Worm (Caenorhabditis elegans) whole organism, L1 larva: ENCODE results near the gene sma-2.

Experiments
- C16A3.4 ChIP-seq: fragments of 150-350 bp; optimal IDR thresholded peaks from 2 replicates; lab custom pipeline; 2014; ENCODE audit warnings: missing biosample characterization, missing genetic modification characterization
- alr-1 ChIP-seq: fragments of 200-800 bp; sonication (Bioruptor generic); optimal IDR thresholded peaks from 2 replicates; lab custom pipeline; 2018; ENCODE audit warnings: borderline replicate concordance, mild to moderate bottlenecking, missing genetic modification characterization, missing compliant biosample characterization
- aly-2 ChIP-seq: fragments of 150-350 bp; optimal IDR thresholded peaks from 2 replicates; lab custom pipeline; 2014; ENCODE audit warnings: missing biosample characterization, missing genetic modification characterization
- ama-1 ChIP-seq: fragments of 150-350 bp; optimal IDR thresholded peaks from 2 replicates; lab custom pipeline; 2014
- blmp-1 ChIP-seq: fragments of 150-350 bp; optimal IDR thresholded peaks from 2 replicates; lab custom pipeline; 2014; ENCODE audit warnings: missing biosample characterization, missing genetic modification characterization
- ceh-8 ChIP-seq: fragments of 200-800 bp; sonication (Bioruptor generic); optimal IDR thresholded peaks from 2 replicates; lab custom pipeline; 2018; ENCODE audit warnings: mild to moderate bottlenecking, missing genetic modification characterization, moderate library complexity, missing compliant biosample characterization
- ceh-82 ChIP-seq, 3 experiments: fragments of 150-350 bp in 1 of 3; sonication (generic microtip) in 2 of 3; optimal IDR thresholded peaks; 2 replicates each; lab custom pipeline; 2014 to 2017; ENCODE audit warnings: missing biosample characterization in 3 of 3, missing genetic modification characterization in 3 of 3
- ceh-88 ChIP-seq: fragments of 200-800 bp; sonication (Bioruptor generic); IDR thresholded peaks from 2 replicates; pipeline ENCODE4 v1.3.6; 2022; ENCODE audit warnings: missing genetic modification characterization, missing compliant biosample characterization
- ceh-90 ChIP-seq: sonication (generic microtip); optimal IDR thresholded peaks from 2 replicates; lab custom pipeline; 2016; ENCODE audit warnings: missing genetic modification characterization, missing compliant biosample characterization
- dpl-1 ChIP-seq, 3 experiments: fragments of 150-350 bp in 2 of 3; sonication (generic microtip) in 1 of 3; optimal IDR thresholded peaks; 2 replicates each; lab custom pipeline; 2014 to 2017; ENCODE audit warnings: missing biosample characterization in 3 of 3, missing genetic modification characterization in 3 of 3, missing genetic modification reagents in 3 of 3
- efl-1 ChIP-seq, 4 experiments: fragments of 150-350 bp; optimal IDR thresholded peaks in 3 of 4; peaks in 1 of 4; 1 replicate in 1 of 4; 2 replicates in 3 of 4; lab custom pipeline; 2014; ENCODE audit warnings: missing biosample characterization in 2 of 4, missing genetic modification characterization in 2 of 4, missing genetic modification reagents in 2 of 4
- efl-3 ChIP-seq: fragments of 200-800 bp; sonication (Bioruptor generic); optimal IDR thresholded peaks from 2 replicates; lab custom pipeline; 2018; ENCODE audit warnings: mild to moderate bottlenecking, missing genetic modification characterization, missing compliant biosample characterization
- egl-27 ChIP-seq, 2 experiments: fragments of 150-350 bp in 1 of 2; sonication (generic microtip); optimal IDR thresholded peaks; 3 replicates each; lab custom pipeline; 2017 to 2018; ENCODE audit warnings: missing biosample characterization in 2 of 2, missing genetic modification characterization in 2 of 2, missing genetic modification reagents in 2 of 2
- elt-3 ChIP-seq, 6 experiments: fragments of 150-350 bp in 1 of 6; sonication (generic microtip); optimal IDR thresholded peaks; 2 replicates each; lab custom pipeline; 2017 to 2018; ENCODE audit warnings: missing biosample characterization in 6 of 6, missing genetic modification characterization in 6 of 6, inconsistent platforms in 1 of 6
- fkh-10 ChIP-seq: sonication (generic microtip); optimal IDR thresholded peaks from 2 replicates; lab custom pipeline; 2017; ENCODE audit warnings: missing biosample characterization, missing genetic modification reagents, missing genetic modification characterization
- fkh-4 ChIP-seq: sonication (generic microtip); optimal IDR thresholded peaks from 2 replicates; lab custom pipeline; 2016; ENCODE audit warnings: missing compliant biosample characterization, missing genetic modification characterization, borderline replicate concordance
- fos-1 ChIP-seq: fragments of 150-350 bp; optimal IDR thresholded peaks from 2 replicates; lab custom pipeline; 2014; ENCODE audit warnings: missing biosample characterization, missing genetic modification characterization
- grh-1 ChIP-seq: fragments of 200-800 bp; sonication (Bioruptor generic); IDR thresholded peaks from 2 replicates; pipeline ENCODE4 v1.3.6; 2022; ENCODE audit warnings: missing genetic modification reagents, missing genetic modification characterization, missing compliant biosample characterization
- hpl-2 ChIP-seq: fragments of 150-350 bp; optimal IDR thresholded peaks from 2 replicates; lab custom pipeline; 2014; ENCODE audit warnings: missing biosample characterization, missing genetic modification reagents, missing genetic modification characterization
- irx-1 ChIP-seq: sonication (generic microtip); optimal IDR thresholded peaks from 2 replicates; lab custom pipeline; 2016; ENCODE audit warnings: missing genetic modification characterization, missing compliant biosample characterization
- isw-1 ChIP-seq: fragments of 200-800 bp; sonication (Bioruptor generic); IDR thresholded peaks from 2 replicates; pipeline ENCODE4 v1.3.6; 2022; ENCODE audit warnings: missing genetic modification characterization, missing compliant biosample characterization
- jun-1 ChIP-seq: fragments of 150-350 bp; optimal IDR thresholded peaks from 2 replicates; lab custom pipeline; 2014; ENCODE audit warnings: missing biosample characterization, missing genetic modification reagents, missing genetic modification characterization
- lir-3 ChIP-seq: sonication (generic microtip); optimal IDR thresholded peaks from 2 replicates; lab custom pipeline; 2016; ENCODE audit warnings: mild to moderate bottlenecking, missing genetic modification characterization, moderate library complexity, missing compliant biosample characterization; ENCODE audit not compliant: poor library complexity
- lsy-2 ChIP-seq, 2 experiments: fragments of 150-350 bp; optimal IDR thresholded peaks; 2 replicates each; lab custom pipeline; 2014; ENCODE audit warnings: missing biosample characterization in 2 of 2, missing genetic modification characterization in 2 of 2
- mdl-1 ChIP-seq, 2 experiments: fragments of 150-350 bp; optimal IDR thresholded peaks; 2 replicates each; lab custom pipeline; 2014 to 2017; ENCODE audit warnings: missing biosample characterization in 2 of 2, missing genetic modification characterization in 2 of 2, inconsistent platforms in 1 of 2
- mef-2 ChIP-seq: fragments of 150-350 bp; optimal IDR thresholded peaks from 2 replicates; lab custom pipeline; 2014; ENCODE audit warnings: missing biosample characterization, missing genetic modification characterization
- mep-1 ChIP-seq: fragments of 150-350 bp; optimal IDR thresholded peaks from 2 replicates; lab custom pipeline; 2014; ENCODE audit warnings: missing biosample characterization, missing genetic modification characterization
- nhr-11 ChIP-seq: fragments of 150-350 bp; optimal IDR thresholded peaks from 2 replicates; lab custom pipeline; 2014; ENCODE audit warnings: missing biosample characterization, missing genetic modification characterization
- nhr-47 ChIP-seq: sonication (generic microtip); optimal IDR thresholded peaks from 2 replicates; lab custom pipeline; 2016; ENCODE audit warnings: mild to moderate bottlenecking, missing genetic modification characterization, moderate library complexity, missing compliant biosample characterization
- nhr-77 ChIP-seq: fragments of 150-350 bp; optimal IDR thresholded peaks from 2 replicates; lab custom pipeline; 2014; ENCODE audit warnings: missing biosample characterization, missing genetic modification characterization
- nhr-84 ChIP-seq: sonication (generic microtip); optimal IDR thresholded peaks from 2 replicates; lab custom pipeline; 2017; ENCODE audit warnings: missing biosample characterization, missing genetic modification characterization
- nhr-85 ChIP-seq: sonication (generic microtip); peaks from one replicate; lab custom pipeline; 2016; ENCODE audit warnings: missing genetic modification characterization, inconsistent platforms, missing compliant biosample characterization
- nhr-90 ChIP-seq: sonication (generic microtip); optimal IDR thresholded peaks from 2 replicates; lab custom pipeline; 2016; ENCODE audit warnings: mild to moderate bottlenecking, missing genetic modification characterization, missing compliant biosample characterization; ENCODE audit not compliant: poor library complexity
- pax-3 ChIP-seq: fragments of 200-800 bp; sonication (Bioruptor generic); optimal IDR thresholded peaks from 2 replicates; lab custom pipeline; 2018; ENCODE audit warnings: mild to moderate bottlenecking, missing genetic modification characterization, moderate library complexity, missing compliant biosample characterization
- rnt-1 ChIP-seq: sonication (generic microtip); optimal IDR thresholded peaks from 2 replicates; lab custom pipeline; 2016; ENCODE audit warnings: mild to moderate bottlenecking, missing genetic modification characterization, moderate library complexity, missing compliant biosample characterization
- snpc-4 ChIP-seq: fragments of 150-350 bp; optimal IDR thresholded peaks from 2 replicates; lab custom pipeline; 2014; ENCODE audit warnings: missing biosample characterization, missing genetic modification characterization
- snu-23 ChIP-seq: sonication (generic microtip); optimal IDR thresholded peaks from 2 replicates; lab custom pipeline; 2016; ENCODE audit warnings: missing genetic modification characterization, missing compliant biosample characterization
- sox-4 ChIP-seq: sonication (generic microtip); optimal IDR thresholded peaks from 2 replicates; lab custom pipeline; 2016; ENCODE audit warnings: missing genetic modification characterization, missing compliant biosample characterization
- sptf-1 ChIP-seq: fragments of 150-350 bp; optimal IDR thresholded peaks from 2 replicates; lab custom pipeline; 2014; ENCODE audit warnings: missing biosample characterization, missing genetic modification characterization
- sup-37 ChIP-seq: fragments of 200-800 bp; sonication (Bioruptor generic); optimal IDR thresholded peaks from 2 replicates; lab custom pipeline; 2018; ENCODE audit warnings: mild to moderate bottlenecking, missing genetic modification characterization, missing compliant biosample characterization
- swsn-7 ChIP-seq: sonication (generic microtip); optimal IDR thresholded peaks from 2 replicates; lab custom pipeline; 2016; ENCODE audit warnings: missing genetic modification characterization, missing compliant biosample characterization
- tbx-2 ChIP-seq: sonication (generic microtip); optimal IDR thresholded peaks from 2 replicates; lab custom pipeline; 2016; ENCODE audit warnings: missing genetic modification characterization, missing compliant biosample characterization
- tlp-1 ChIP-seq: fragments of 150-350 bp; optimal IDR thresholded peaks from 2 replicates; lab custom pipeline; 2014; ENCODE audit warnings: missing biosample characterization, missing genetic modification characterization
- unc-130 ChIP-seq: fragments of 150-350 bp; optimal IDR thresholded peaks from 2 replicates; lab custom pipeline; 2017; ENCODE audit warnings: missing biosample characterization, missing genetic modification characterization, inconsistent platforms
- unc-86 ChIP-seq: sonication (generic microtip); optimal IDR thresholded peaks from 2 replicates; lab custom pipeline; 2016; ENCODE audit warnings: missing genetic modification characterization, missing compliant biosample characterization
- unc-98 ChIP-seq: fragments of 200-800 bp; sonication (Bioruptor generic); IDR thresholded peaks from 2 replicates; pipeline ENCODE4 v1.3.6; 2022; ENCODE audit warnings: missing genetic modification characterization, missing compliant biosample characterization
- vab-15 ChIP-seq: sonication (generic microtip); optimal IDR thresholded peaks from 2 replicates; lab custom pipeline; 2017; ENCODE audit warnings: missing genotype, mild to moderate bottlenecking, missing genetic modification characterization, missing compliant biosample characterization
- xbp-1 ChIP-seq: sonication (generic microtip); optimal IDR thresholded peaks from 2 replicates; lab custom pipeline; 2016; ENCODE audit warnings: missing genetic modification characterization, missing compliant biosample characterization
- zag-1 ChIP-seq: fragments of 150-350 bp; optimal IDR thresholded peaks from 2 replicates; lab custom pipeline; 2014; ENCODE audit warnings: missing biosample characterization, missing genetic modification characterization

sma-2 gene

ce11 chrIII:8749487-8749886, at the start of gene sma-2 (continued):
- TF ChIP-seq sox-4 (tag; lab: Kevin White, UChicago): no peak
- TF ChIP-seq unc-130 (tag; lab: Kevin White, UChicago): peak; percentile 45
- no peak for TF ChIP-seq fkh-10 (GFP tag; lab: Kevin White, UChicago)
- no peak for TF ChIP-seq snpc-4 (tag; lab: Kevin White, UChicago)
- peak; percentile 34 for TF ChIP-seq jun-1 (tag; lab: Kevin White, UChicago)
- TF ChIP-seq irx-1 (tag; lab: Kevin White, UChicago): peak; percentile 10
- TF ChIP-seq lsy-2 (tag; optimal IDR thresholded peaks at IDR 0.05; lab: Kevin White, UChicago): peak; percentile 18 to 73
- TF ChIP-seq grh-1 (GFP tag; lab: Robert Waterston, UW): 0 out of 2 replicates have a peak, but pooled peaks have one; percentile 32
- TF ChIP-seq nhr-11 (tag; lab: Kevin White, UChicago): no peak
- no peak for TF ChIP-seq isw-1 (GFP tag; lab: Robert Waterston, UW)
- TF ChIP-seq sptf-1: no peak
- peak; percentile 66 for TF ChIP-seq mep-1 (tag; lab: Kevin White, UChicago)
- TF ChIP-seq ama-1 (lab: Kevin White, UChicago): no peak
- no peak for TF ChIP-seq egl-27 (tag; optimal IDR thresholded peaks at IDR 0.05; lab: Kevin White, UChicago)
- peak; percentile 53 for TF ChIP-seq hpl-2 (GFP tag; lab: Kevin White, UChicago)
- TF ChIP-seq pax-3: no peak
- TF ChIP-seq vab-15 (tag; lab: Kevin White, UChicago): no peak
- no peak for TF ChIP-seq ceh-88 (GFP tag; lab: Robert Waterston, UW)
- peak; percentile 12 for TF ChIP-seq rnt-1 (tag; lab: Kevin White, UChicago)
- TF ChIP-seq nhr-90 (tag; lab: Kevin White, UChicago): peak; percentile 76
- peak; percentile 84 for TF ChIP-seq blmp-1
- TF ChIP-seq nhr-77: peak; percentile 53
- no peak for TF ChIP-seq unc-98
- peak; percentile 44 for TF ChIP-seq swsn-7 (tag; lab: Kevin White, UChicago)
- peak in 1 of 3 experiments; percentile 43 for TF ChIP-seq ceh-82 (tag; optimal IDR thresholded peaks at IDR 0.05; lab: Kevin White, UChicago)
- TF ChIP-seq snu-23 (GFP tag; lab: Kevin White, UChicago): peak; percentile 67
- peak in 2 of 6 experiments; percentile 9 to 48 for TF ChIP-seq elt-3 (tag; optimal IDR thresholded peaks at IDR 0.05; lab: Kevin White, UChicago)
- TF ChIP-seq aly-2 (tag; lab: Kevin White, UChicago): no peak
- TF ChIP-seq ceh-8 (GFP tag; lab: Kevin White, UChicago): no peak
- TF ChIP-seq ceh-90 (tag; lab: Kevin White, UChicago): no peak
- peak; percentile 21 for TF ChIP-seq lir-3 (tag; lab: Kevin White, UChicago)

- TF ChIP-seq vab-15 (tag; lab: Kevin White, UChicago): no peak
- TF ChIP-seq alr-1: no peak
- no peak for TF ChIP-seq nhr-84 (tag; lab: Kevin White, UChicago)
- peak; percentile 70 for TF ChIP-seq C16A3.4 (tag; lab: Kevin White, UChicago)
- peak in 2 of 6 experiments; percentile 1 to 36 for TF ChIP-seq elt-3 (tag; optimal IDR thresholded peaks at IDR 0.05; lab: Kevin White, UChicago)
- TF ChIP-seq unc-86 (tag; lab: Kevin White, UChicago): no peak
- peak in 1 of 2 experiments; percentile 58 for TF ChIP-seq mdl-1 (tag; optimal IDR thresholded peaks at IDR 0.05; lab: Kevin White, UChicago)
- peak; percentile 24 for TF ChIP-seq unc-130 (tag; lab: Kevin White, UChicago)
- peak; percentile 63 for TF ChIP-seq nhr-85
- TF ChIP-seq nhr-47 (tag; lab: Kevin White, UChicago): peak; percentile 59
- no peak for TF ChIP-seq nhr-11 (tag; lab: Kevin White, UChicago)
- TF ChIP-seq irx-1 (tag; lab: Kevin White, UChicago): no peak
- no peak for TF ChIP-seq mef-2 (tag; lab: Kevin White, UChicago)
- no peak for TF ChIP-seq sup-37 (GFP tag; lab: Kevin White, UChicago)
- TF ChIP-seq tlp-1: no peak
- TF ChIP-seq fkh-4 (tag; lab: Kevin White, UChicago): peak; percentile 10
- peak; percentile 42 to 86 for TF ChIP-seq lsy-2 (tag; optimal IDR thresholded peaks at IDR 0.05; lab: Kevin White, UChicago)
- TF ChIP-seq zag-1: no peak
- TF ChIP-seq jun-1 (tag; lab: Kevin White, UChicago): no peak
- no peak for TF ChIP-seq pax-3
- TF ChIP-seq xbp-1 (tag; lab: Kevin White, UChicago): peak; percentile 23
- TF ChIP-seq egl-27 (tag; optimal IDR thresholded peaks at IDR 0.05; lab: Kevin White, UChicago): no peak
- peak; percentile 73 to 89 (median 83) for TF ChIP-seq dpl-1 (GFP tag; optimal IDR thresholded peaks at IDR 0.05; lab: Kevin White, UChicago)
- peak; percentile 55 for TF ChIP-seq tbx-2 (tag; lab: Kevin White, UChicago)
- TF ChIP-seq efl-3 (GFP tag; lab: Kevin White, UChicago): no peak
- peak; percentile 78 for TF ChIP-seq ceh-90 (tag; lab: Kevin White, UChicago)
- peak; percentile 73 to 89 for TF ChIP-seq efl-1 (optimal IDR thresholded peaks at IDR 0.05; lab: Kevin White, UChicago)
- peak; percentile 90 to 98 for TF ChIP-seq efl-1 (GFP tag; optimal IDR thresholded peaks at IDR 0.05 in 1 of 2; lab: Kevin White, UChicago)
- peak; percentile 46 for TF ChIP-seq nhr-90 (tag; lab: Kevin White, UChicago)
- no peak for TF ChIP-seq fos-1 (tag; lab: Kevin White, UChicago)
Measured at ce11 chrIII:8700289-8700957, 49.1 kb upstream of the sma-2 start, which contains the start of the genes sdz-1 and vps-33.1. TSS of gene sdz-1 (minus strand) at chrIII:8700339. TSS of gene vps-33.1 (plus strand) at chrIII:8700927.
